Worm (Caenorhabditis elegans) whole organism, L2 larva: ENCODE measurements around the gene egl-4.

Experiments used
- aly-2 ChIP-seq: fragments of 150-350 bp; optimal IDR thresholded peaks from 2 replicates; lab custom pipeline; 2014; ENCODE audit warnings: missing biosample characterization, missing genetic modification characterization
- ama-1 ChIP-seq: fragments of 150-350 bp; optimal IDR thresholded peaks from 2 replicates; lab custom pipeline; 2018; ENCODE audit warnings: inconsistent platforms
- nhr-25 ChIP-seq: fragments of 150-350 bp; sonication (generic microtip); optimal IDR thresholded peaks from 3 replicates; lab custom pipeline; 2014; ENCODE audit warnings: missing biosample characterization, missing genetic modification characterization
- skn-1 ChIP-seq: sonication (generic microtip); optimal IDR thresholded peaks from 2 replicates; lab custom pipeline; 2017; ENCODE audit warnings: missing biosample characterization, missing genetic modification characterization
- unc-62 ChIP-seq: fragments of 150-350 bp; optimal IDR thresholded peaks from 2 replicates; lab custom pipeline; 2014; ENCODE audit warnings: missing biosample characterization, missing genetic modification reagents, missing genetic modification characterization
- ztf-4 ChIP-seq: fragments of 150-350 bp; optimal IDR thresholded peaks from 2 replicates; lab custom pipeline; 2014; ENCODE audit warnings: missing biosample characterization, missing genetic modification characterization

- TF ChIP-seq ama-1 (lab: Kevin White, UChicago) (no peak), unc-62 (GFP tag; lab: Kevin White, UChicago) (no peak), skn-1 (no peak), ztf-4 (tag; lab: Kevin White, UChicago) (no peak), nhr-25 (tag; lab: Kevin White, UChicago) (no peak), aly-2 (tag; lab: Kevin White, UChicago) (no peak)
Measured at ce11 chrIV:1804613-1805012, 43.3 kb upstream of the egl-4 start.
